Worm (Caenorhabditis elegans) whole organism, L4 larva: ENCODE results near the gene K10C2.7.
A peak's percentile ranks its signal among the peaks of the same experiment; 100 is the strongest.

Experiments used
- D1046.2 ChIP-seq: fragments of 200-800 bp; sonication (Bioruptor generic); IDR thresholded peaks from 2 replicates; pipeline ENCODE4 v1.3.6; 2022; ENCODE audit warnings: missing genetic modification characterization, missing compliant biosample characterization
- F26F4.8 ChIP-seq: fragments of 200-800 bp; sonication (Bioruptor generic); conservative IDR thresholded peaks from 2 replicates; pipeline ENCODE4 v1.3.6; 2022; ENCODE audit warnings: missing genetic modification characterization, missing compliant biosample characterization
- F37D6.2 ChIP-seq: sonication (generic microtip); optimal IDR thresholded peaks from 2 replicates; lab custom pipeline; 2016; ENCODE audit warnings: mild to moderate bottlenecking, missing genetic modification characterization, missing compliant biosample characterization
- T20F7.1 ChIP-seq: fragments of 200-800 bp; sonication (Bioruptor generic); optimal IDR thresholded peaks from 2 replicates; lab custom pipeline; 2018; ENCODE audit warnings: mild to moderate bottlenecking, missing genetic modification characterization, missing compliant biosample characterization
- T26A8.4 ChIP-seq: fragments of 200-800 bp; sonication (Bioruptor generic); IDR thresholded peaks from 2 replicates; pipeline ENCODE4 v1.3.6; 2022; ENCODE audit warnings: missing genetic modification characterization, missing compliant biosample characterization
- aha-1 ChIP-seq: fragments of 150-350 bp; peaks from one replicate; lab custom pipeline; 2014; ENCODE audit warnings: missing biosample characterization, missing genetic modification characterization
- ama-1 ChIP-seq: fragments of 150-350 bp; optimal IDR thresholded peaks from 2 replicates; lab custom pipeline; 2014; ENCODE audit warnings: inconsistent platforms, mixed read lengths
- ceh-20 ChIP-seq: fragments of 200-800 bp; sonication (Bioruptor generic); IDR thresholded peaks from 2 replicates; pipeline ENCODE4 v1.3.6; 2022; ENCODE audit warnings: missing genetic modification reagents, missing genetic modification characterization, missing compliant biosample characterization
- ceh-28 ChIP-seq: fragments of 150-350 bp; optimal IDR thresholded peaks from 2 replicates; lab custom pipeline; 2014; ENCODE audit warnings: missing biosample characterization, missing genetic modification reagents, missing genetic modification characterization
- ceh-32 ChIP-seq: sonication (generic microtip); optimal IDR thresholded peaks from 2 replicates; lab custom pipeline; 2016; ENCODE audit warnings: mild to moderate bottlenecking, missing genetic modification characterization, missing compliant biosample characterization; ENCODE audit not compliant: poor library complexity
- ceh-62 ChIP-seq: sonication (generic microtip); optimal IDR thresholded peaks from 2 replicates; lab custom pipeline; 2017; ENCODE audit warnings: missing biosample characterization, missing genetic modification characterization
- ceh-82 ChIP-seq: sonication (generic microtip); optimal IDR thresholded peaks from 2 replicates; lab custom pipeline; 2017; ENCODE audit warnings: missing biosample characterization, missing genetic modification characterization
- ces-1 ChIP-seq: fragments of 150-350 bp; sonication (generic microtip); optimal IDR thresholded peaks from 4 replicates; lab custom pipeline; 2014; ENCODE audit warnings: missing biosample characterization, missing genetic modification reagents, missing genetic modification characterization
- ctbp-1 ChIP-seq: fragments of 200-800 bp; sonication (Bioruptor generic); IDR thresholded peaks from 2 replicates; pipeline ENCODE4 v1.3.6; 2022; ENCODE audit warnings: missing genetic modification reagents, missing genetic modification characterization, missing compliant biosample characterization
- daf-12 ChIP-seq: fragments of 150-350 bp; optimal IDR thresholded peaks from 2 replicates; lab custom pipeline; 2014; ENCODE audit warnings: missing biosample characterization, missing genetic modification reagents, missing genetic modification characterization
- daf-16 ChIP-seq, 3 experiments: sonication (generic microtip); optimal IDR thresholded peaks; 2 replicates each; lab custom pipeline; 2016 to 2017; ENCODE audit warnings: missing genetic modification characterization in 3 of 3, missing genetic modification reagents in 3 of 3, mild to moderate bottlenecking in 2 of 3, missing compliant biosample characterization in 2 of 3, missing biosample characterization in 1 of 3, moderate library complexity in 1 of 3
- daf-19 ChIP-seq: fragments of 200-800 bp; sonication (Bioruptor generic); conservative IDR thresholded peaks from 2 replicates; pipeline ENCODE4 v1.3.6; 2022; ENCODE audit warnings: missing genetic modification characterization, missing compliant biosample characterization
- dmd-6 ChIP-seq: fragments of 200-800 bp; sonication (Bioruptor generic); IDR thresholded peaks from 2 replicates; pipeline ENCODE4 v1.3.6; 2022; ENCODE audit warnings: missing genetic modification reagents, missing genetic modification characterization, missing compliant biosample characterization
- dve-1 ChIP-seq: sonication (generic microtip); optimal IDR thresholded peaks from 2 replicates; lab custom pipeline; 2017; ENCODE audit warnings: antibody characterized with exemption, mild to moderate bottlenecking, missing genetic modification characterization, missing compliant biosample characterization; ENCODE audit not compliant: insufficient read depth
- egl-27 ChIP-seq: sonication (generic microtip); optimal IDR thresholded peaks from 3 replicates; lab custom pipeline; 2017; ENCODE audit warnings: missing biosample characterization, missing genetic modification reagents, missing genetic modification characterization
- egl-43 ChIP-seq: fragments of 200-800 bp; sonication (Bioruptor generic); IDR thresholded peaks from 2 replicates; pipeline ENCODE4 v1.3.6; 2022; ENCODE audit warnings: missing genetic modification reagents, missing genetic modification characterization, missing compliant biosample characterization
- fkh-10 ChIP-seq: fragments of 150-350 bp; optimal IDR thresholded peaks from 2 replicates; lab custom pipeline; 2014; ENCODE audit warnings: missing biosample characterization, missing genetic modification reagents, missing genetic modification characterization
- fos-1 ChIP-seq: fragments of 150-350 bp; optimal IDR thresholded peaks from 2 replicates; lab custom pipeline; 2014; ENCODE audit warnings: missing biosample characterization, missing genetic modification characterization
- gei-8 ChIP-seq: fragments of 200-800 bp; sonication (Bioruptor generic); optimal IDR thresholded peaks from 2 replicates; lab custom pipeline; 2018; ENCODE audit warnings: mild to moderate bottlenecking, missing genetic modification characterization, missing compliant biosample characterization
- hlh-11 ChIP-seq: fragments of 200-800 bp; sonication (Bioruptor generic); optimal IDR thresholded peaks from 2 replicates; lab custom pipeline; 2018; ENCODE audit warnings: mild to moderate bottlenecking, missing genetic modification characterization, missing compliant biosample characterization
- jun-1 ChIP-seq: fragments of 150-350 bp; optimal IDR thresholded peaks from 2 replicates; lab custom pipeline; 2014; ENCODE audit warnings: missing biosample characterization, missing genetic modification reagents, missing genetic modification characterization
- lim-7 ChIP-seq: fragments of 200-800 bp; sonication (Bioruptor generic); IDR thresholded peaks from 2 replicates; pipeline ENCODE4 v1.3.6; 2022; ENCODE audit warnings: missing genetic modification characterization, missing compliant biosample characterization
- lin-13 ChIP-seq: fragments of 150-350 bp; optimal IDR thresholded peaks from 2 replicates; lab custom pipeline; 2014; ENCODE audit warnings: missing biosample characterization, missing genetic modification reagents, missing genetic modification characterization
- lin-15B ChIP-seq: fragments of 150-350 bp; sonication (generic microtip); optimal IDR thresholded peaks from 3 replicates; lab custom pipeline; 2014; ENCODE audit warnings: missing biosample characterization, missing genetic modification characterization
- lin-39 ChIP-seq: fragments of 150-350 bp; optimal IDR thresholded peaks from 2 replicates; lab custom pipeline; 2014; ENCODE audit warnings: missing biosample characterization, missing genetic modification reagents, missing genetic modification characterization
- mxl-3 ChIP-seq: fragments of 200-800 bp; sonication (Bioruptor generic); optimal IDR thresholded peaks from 2 replicates; lab custom pipeline; 2018; ENCODE audit warnings: mild to moderate bottlenecking, missing genetic modification characterization, missing compliant biosample characterization
- nhr-111 ChIP-seq: fragments of 200-800 bp; sonication (Bioruptor generic); optimal IDR thresholded peaks from 2 replicates; lab custom pipeline; 2018; ENCODE audit warnings: mild to moderate bottlenecking, missing genetic modification characterization, missing compliant biosample characterization
- nhr-237 ChIP-seq: sonication (generic microtip); optimal IDR thresholded peaks from 2 replicates; lab custom pipeline; 2017; ENCODE audit warnings: missing biosample characterization, missing genetic modification characterization
- nhr-28 ChIP-seq: fragments of 150-350 bp; optimal IDR thresholded peaks from 2 replicates; lab custom pipeline; 2014; ENCODE audit warnings: missing biosample characterization, missing genetic modification characterization
- nhr-41 ChIP-seq: fragments of 200-800 bp; sonication (Bioruptor generic); IDR thresholded peaks from 2 replicates; pipeline ENCODE4 v1.3.6; 2022; ENCODE audit warnings: missing genetic modification reagents, missing genetic modification characterization, missing compliant biosample characterization
- nhr-6 ChIP-seq: fragments of 150-350 bp; optimal IDR thresholded peaks from 2 replicates; lab custom pipeline; 2014; ENCODE audit warnings: missing biosample characterization, missing genetic modification characterization
- php-3 ChIP-seq: fragments of 200-800 bp; sonication (Bioruptor generic); IDR thresholded peaks from 2 replicates; pipeline ENCODE4 v1.3.6; 2022; ENCODE audit warnings: missing genetic modification reagents, missing genetic modification characterization, missing compliant biosample characterization
- pqm-1 ChIP-seq: sonication (generic microtip); optimal IDR thresholded peaks from 2 replicates; lab custom pipeline; 2017; ENCODE audit warnings: missing biosample characterization, missing genetic modification characterization
- sdz-12 ChIP-seq: fragments of 200-800 bp; sonication (Bioruptor generic); optimal IDR thresholded peaks from 2 replicates; lab custom pipeline; 2018; ENCODE audit warnings: mild to moderate bottlenecking, missing genetic modification characterization, missing compliant biosample characterization
- skn-1 ChIP-seq: fragments of 150-350 bp; optimal IDR thresholded peaks from 2 replicates; lab custom pipeline; 2014; ENCODE audit warnings: missing biosample characterization, missing genetic modification characterization
- snpc-1.2 ChIP-seq: fragments of 200-800 bp; sonication (Bioruptor generic); IDR thresholded peaks from 2 replicates; pipeline ENCODE4 v1.3.6; 2022; ENCODE audit warnings: missing genetic modification reagents, missing genetic modification characterization, missing compliant biosample characterization
- spr-1 ChIP-seq: sonication (generic microtip); optimal IDR thresholded peaks from 2 replicates; lab custom pipeline; 2016; ENCODE audit warnings: mild to moderate bottlenecking, missing genetic modification characterization, missing compliant biosample characterization
- tra-1 ChIP-seq: fragments of 200-800 bp; sonication (Bioruptor generic); IDR thresholded peaks from 2 replicates; pipeline ENCODE4 v1.3.6; 2022; ENCODE audit warnings: missing genetic modification reagents, missing genetic modification characterization, missing compliant biosample characterization
- unc-62 ChIP-seq, 3 experiments: fragments of 150-350 bp in 1 of 3; sonication (generic microtip); optimal IDR thresholded peaks in 2 of 3; peaks in 1 of 3; 1 replicate in 1 of 3; 2 replicates in 2 of 3; lab custom pipeline; 2014 to 2017; ENCODE audit warnings: missing biosample characterization in 3 of 3, missing genetic modification characterization in 3 of 3, missing genetic modification reagents in 3 of 3, missing genotype in 1 of 3
- vab-7 ChIP-seq: fragments of 200-800 bp; sonication (Bioruptor generic); IDR thresholded peaks from 2 replicates; pipeline ENCODE4 v1.3.6; 2022; ENCODE audit warnings: missing genetic modification reagents, missing genetic modification characterization, missing compliant biosample characterization
- zag-1 ChIP-seq: fragments of 150-350 bp; optimal IDR thresholded peaks from 2 replicates; lab custom pipeline; 2014; ENCODE audit warnings: missing biosample characterization, missing genetic modification characterization
- zfp-2 ChIP-seq: sonication (generic microtip); optimal IDR thresholded peaks from 2 replicates; lab custom pipeline; 2016; ENCODE audit warnings: mild to moderate bottlenecking, missing genetic modification characterization, missing compliant biosample characterization
- zip-11 ChIP-seq: fragments of 200-800 bp; sonication (Bioruptor generic); IDR thresholded peaks from 2 replicates; pipeline ENCODE4 v1.3.6; 2022; ENCODE audit warnings: missing genetic modification characterization, missing compliant biosample characterization
- zip-2 ChIP-seq: fragments of 150-350 bp; optimal IDR thresholded peaks from 2 replicates; lab custom pipeline; 2014; ENCODE audit warnings: missing biosample characterization, missing genetic modification characterization
- ztf-11 ChIP-seq: fragments of 150-350 bp; optimal IDR thresholded peaks from 2 replicates; lab custom pipeline; 2014; ENCODE audit warnings: missing biosample characterization, missing genetic modification characterization
- ztf-7 ChIP-seq: fragments of 150-350 bp; optimal IDR thresholded peaks from 2 replicates; lab custom pipeline; 2014; ENCODE audit warnings: missing biosample characterization, missing genetic modification characterization

K10C2.7 gene

ce11 chrX:6458001-6458400 is 14.7 kb upstream of the K10C2.7 start (continued):
- TF ChIP-seq egl-43 (GFP tag; lab: Robert Waterston, UW) (no peak), unc-62 (GFP tag; optimal IDR thresholded peaks at IDR 0.05 in 1 of 2; lab: Kevin White, UChicago) (peak; percentile 15 to 17), unc-62 (tag; optimal IDR thresholded peaks at IDR 0.05; lab: Kevin White, UChicago) (no peak), ceh-32 (tag; lab: Kevin White, UChicago) (no peak), vab-7 (no peak), lim-7 (GFP tag; lab: Robert Waterston, UW) (no peak), ceh-28 (tag; lab: Kevin White, UChicago) (no peak), ces-1 (no peak), mxl-3 (no peak), fkh-10 (GFP tag; lab: Kevin White, UChicago) (no peak), daf-12 (tag; lab: Kevin White, UChicago) (no peak), aha-1 (no peak), spr-1 (tag; lab: Kevin White, UChicago) (no peak)
- TF ChIP-seq, all 104 proteins: peak for 6

- no peak for TF ChIP-seq daf-16 (GFP tag; optimal IDR thresholded peaks at IDR 0.05; lab: Kevin White, UChicago)
- TF ChIP-seq daf-16 (tag; optimal IDR thresholded peaks at IDR 0.05; lab: Kevin White, UChicago), result peak; percentile 58
- TF ChIP-seq ceh-62, result no peak
- TF ChIP-seq tra-1 (GFP tag; lab: Robert Waterston, UW), result peak; percentile 76
- TF ChIP-seq ama-1, result no peak
- TF ChIP-seq zag-1 (tag; lab: Kevin White, UChicago), result no peak
- TF ChIP-seq daf-19, result no peak
- TF ChIP-seq T20F7.1 (GFP tag; lab: Kevin White, UChicago), result no peak
- 0 out of 2 replicates have a peak, but pooled peaks have one; percentile 16 for TF ChIP-seq nhr-41 (GFP tag; lab: Robert Waterston, UW)
- no peak for TF ChIP-seq ztf-7
- TF ChIP-seq hlh-11 (tag; lab: Kevin White, UChicago), result peak; percentile 91
- TF ChIP-seq F26F4.8, result no peak
- no peak for TF ChIP-seq ctbp-1
- no peak for TF ChIP-seq T26A8.4 (GFP tag; lab: Robert Waterston, UW)
- no peak for TF ChIP-seq zfp-2
- peak; percentile 95 for TF ChIP-seq pqm-1 (tag; lab: Kevin White, UChicago)
- no peak for TF ChIP-seq F37D6.2 (tag; lab: Kevin White, UChicago)
- no peak for TF ChIP-seq spr-1 (tag; lab: Kevin White, UChicago)
- 0 out of 2 replicates have a peak, but pooled peaks have one; percentile 13 for TF ChIP-seq ceh-20 (GFP tag; lab: Robert Waterston, UW)
- peak; percentile 73 for TF ChIP-seq php-3 (GFP tag; lab: Robert Waterston, UW)
- no peak for TF ChIP-seq sdz-12
- TF ChIP-seq aha-1, result no peak
- peak; percentile 47 for TF ChIP-seq gei-8 (GFP tag; lab: Kevin White, UChicago)
- TF ChIP-seq dve-1 (tag; lab: Kevin White, UChicago), result peak; percentile 73
- TF ChIP-seq fos-1 (tag; lab: Kevin White, UChicago), result no peak
- no peak for TF ChIP-seq lin-39 (tag; lab: Kevin White, UChicago)
- peak; percentile 17 for TF ChIP-seq mxl-3
- TF ChIP-seq lin-13 (GFP tag; lab: Kevin White, UChicago), result no peak
- peak; percentile 88 for TF ChIP-seq dmd-6 (GFP tag; lab: Robert Waterston, UW)
- TF ChIP-seq egl-27, result no peak
- TF ChIP-seq jun-1, result no peak
- TF ChIP-seq lim-7 (GFP tag; lab: Robert Waterston, UW), result no peak
- TF ChIP-seq D1046.2, result no peak
- TF ChIP-seq ceh-82 (tag; lab: Kevin White, UChicago), result no peak
- TF ChIP-seq zip-2 (tag; lab: Kevin White, UChicago), result no peak
- no peak for TF ChIP-seq ztf-11
- TF ChIP-seq zip-11, result no peak
- TF ChIP-seq skn-1 (tag; lab: Kevin White, UChicago), result no peak
- peak; percentile 60 for TF ChIP-seq nhr-28 (tag; lab: Kevin White, UChicago)
- no peak for TF ChIP-seq nhr-237 (tag; lab: Kevin White, UChicago)
- peak; percentile 40 for TF ChIP-seq nhr-6 (tag; lab: Kevin White, UChicago)
- TF ChIP-seq lin-15B (tag; lab: Kevin White, UChicago), result no peak
- TF ChIP-seq nhr-111 (GFP tag; lab: Kevin White, UChicago), result no peak
- TF ChIP-seq snpc-1.2 (GFP tag; lab: Robert Waterston, UW), result no peak
These were observed 13.3 kb upstream of the K10C2.7 start, which contains the start of gene pept-1 for ce11 chrX:6456567-6456966. Gene pept-1, plus strand, starts transcription at chrX:6456872.
